Worm (Caenorhabditis elegans) whole organism, L1 larva: Measurements from ENCODE around the gene ZK54.3.

ENCODE experiments used
- C16A3.4 ChIP-seq: fragments of 150-350 bp; optimal IDR thresholded peaks from 2 replicates; lab custom pipeline; 2014; ENCODE audit warnings: missing biosample characterization, missing genetic modification characterization
- F16B12.6 ChIP-seq: fragments of 150-350 bp; optimal IDR thresholded peaks from 2 replicates; lab custom pipeline; 2014; ENCODE audit warnings: missing biosample characterization, missing genetic modification characterization
- ama-1 ChIP-seq: fragments of 150-350 bp; optimal IDR thresholded peaks from 2 replicates; lab custom pipeline; 2014
- blmp-1 ChIP-seq: fragments of 150-350 bp; optimal IDR thresholded peaks from 2 replicates; lab custom pipeline; 2014; ENCODE audit warnings: missing biosample characterization, missing genetic modification characterization
- ceh-90 ChIP-seq: sonication (generic microtip); optimal IDR thresholded peaks from 2 replicates; lab custom pipeline; 2016; ENCODE audit warnings: missing genetic modification characterization, missing compliant biosample characterization
- ces-1 ChIP-seq: fragments of 150-350 bp; optimal IDR thresholded peaks from 2 replicates; lab custom pipeline; 2014; ENCODE audit warnings: missing biosample characterization, missing genetic modification reagents, missing genetic modification characterization
- dpl-1 ChIP-seq, 3 experiments: fragments of 150-350 bp in 2 of 3; sonication (generic microtip) in 1 of 3; optimal IDR thresholded peaks; 2 replicates each; lab custom pipeline; 2014 to 2017; ENCODE audit warnings: missing biosample characterization in 3 of 3, missing genetic modification characterization in 3 of 3, missing genetic modification reagents in 3 of 3
- dsc-1 ChIP-seq: sonication (generic microtip); optimal IDR thresholded peaks from 2 replicates; lab custom pipeline; 2016; ENCODE audit warnings: mild to moderate bottlenecking, missing genetic modification characterization, missing compliant biosample characterization
- elt-2 ChIP-seq: sonication (generic microtip); optimal IDR thresholded peaks from 2 replicates; lab custom pipeline; 2016; ENCODE audit warnings: missing genetic modification characterization, mild to moderate bottlenecking, inconsistent platforms, missing compliant biosample characterization, missing genetic modification reagents
- elt-3 ChIP-seq, 6 experiments: fragments of 150-350 bp in 1 of 6; sonication (generic microtip); optimal IDR thresholded peaks; 2 replicates each; lab custom pipeline; 2017 to 2018; ENCODE audit warnings: missing biosample characterization in 6 of 6, missing genetic modification characterization in 6 of 6, inconsistent platforms in 1 of 6
- ets-5 ChIP-seq: fragments of 200-800 bp; sonication (Bioruptor generic); IDR thresholded peaks from 2 replicates; pipeline ENCODE4 v1.3.6; 2022; ENCODE audit warnings: missing genetic modification characterization, missing compliant biosample characterization
- fkh-10 ChIP-seq: sonication (generic microtip); optimal IDR thresholded peaks from 2 replicates; lab custom pipeline; 2017; ENCODE audit warnings: missing biosample characterization, missing genetic modification reagents, missing genetic modification characterization
- fkh-4 ChIP-seq: sonication (generic microtip); optimal IDR thresholded peaks from 2 replicates; lab custom pipeline; 2016; ENCODE audit warnings: missing compliant biosample characterization, missing genetic modification characterization, borderline replicate concordance
- fos-1 ChIP-seq: fragments of 150-350 bp; optimal IDR thresholded peaks from 2 replicates; lab custom pipeline; 2014; ENCODE audit warnings: missing biosample characterization, missing genetic modification characterization
- hlh-17 ChIP-seq: fragments of 200-800 bp; sonication (Bioruptor generic); optimal IDR thresholded peaks from 2 replicates; lab custom pipeline; 2018; ENCODE audit warnings: missing genetic modification characterization, mild to moderate bottlenecking, missing compliant biosample characterization, moderate library complexity, borderline replicate concordance
- hlh-4 ChIP-seq: sonication (generic microtip); optimal IDR thresholded peaks from 2 replicates; lab custom pipeline; 2016; ENCODE audit warnings: mild to moderate bottlenecking, missing genetic modification characterization, missing compliant biosample characterization
- jun-1 ChIP-seq: fragments of 150-350 bp; optimal IDR thresholded peaks from 2 replicates; lab custom pipeline; 2014; ENCODE audit warnings: missing biosample characterization, missing genetic modification reagents, missing genetic modification characterization
- lin-14 ChIP-seq: fragments of 200-800 bp; sonication (Bioruptor generic); optimal IDR thresholded peaks from 2 replicates; lab custom pipeline; 2018; ENCODE audit warnings: mild to moderate bottlenecking, missing genetic modification characterization, moderate library complexity, missing compliant biosample characterization
- lin-35 ChIP-seq, 2 experiments: fragments of 150-350 bp; optimal IDR thresholded peaks; 2 replicates each; lab custom pipeline; 2014; ENCODE audit warnings: missing biosample characterization in 2 of 2, missing genetic modification characterization in 2 of 2, missing genetic modification reagents in 2 of 2
- lin-39 ChIP-seq: fragments of 150-350 bp; optimal IDR thresholded peaks from 2 replicates; lab custom pipeline; 2014; ENCODE audit warnings: missing biosample characterization, missing genetic modification reagents, missing genetic modification characterization
- lsy-2 ChIP-seq, 2 experiments: fragments of 150-350 bp; optimal IDR thresholded peaks; 2 replicates each; lab custom pipeline; 2014; ENCODE audit warnings: missing biosample characterization in 2 of 2, missing genetic modification characterization in 2 of 2
- mdl-1 ChIP-seq, 2 experiments: fragments of 150-350 bp; optimal IDR thresholded peaks; 2 replicates each; lab custom pipeline; 2014 to 2017; ENCODE audit warnings: missing biosample characterization in 2 of 2, missing genetic modification characterization in 2 of 2, inconsistent platforms in 1 of 2
- mef-2 ChIP-seq: fragments of 150-350 bp; optimal IDR thresholded peaks from 2 replicates; lab custom pipeline; 2014; ENCODE audit warnings: missing biosample characterization, missing genetic modification characterization
- mep-1 ChIP-seq: fragments of 150-350 bp; optimal IDR thresholded peaks from 2 replicates; lab custom pipeline; 2014; ENCODE audit warnings: missing biosample characterization, missing genetic modification characterization
- nhr-12 ChIP-seq: sonication (generic microtip); optimal IDR thresholded peaks from 2 replicates; lab custom pipeline; 2017; ENCODE audit warnings: missing biosample characterization, missing genetic modification characterization
- nhr-19 ChIP-seq: fragments of 200-800 bp; sonication (Bioruptor generic); conservative IDR thresholded peaks from 2 replicates; pipeline ENCODE4 v1.3.6; 2022; ENCODE audit warnings: missing genetic modification characterization, missing compliant biosample characterization
- nhr-20 ChIP-seq: sonication (generic microtip); optimal IDR thresholded peaks from 2 replicates; lab custom pipeline; 2016; ENCODE audit warnings: mild to moderate bottlenecking, missing genetic modification characterization, missing compliant biosample characterization
- nhr-47 ChIP-seq: sonication (generic microtip); optimal IDR thresholded peaks from 2 replicates; lab custom pipeline; 2016; ENCODE audit warnings: mild to moderate bottlenecking, missing genetic modification characterization, moderate library complexity, missing compliant biosample characterization
- nhr-71 ChIP-seq: sonication (generic microtip); optimal IDR thresholded peaks from 2 replicates; lab custom pipeline; 2016; ENCODE audit warnings: mild to moderate bottlenecking, missing genetic modification characterization, moderate library complexity, missing compliant biosample characterization
- nhr-76 ChIP-seq: sonication (generic microtip); optimal IDR thresholded peaks from 2 replicates; lab custom pipeline; 2017; ENCODE audit warnings: missing biosample characterization, missing genetic modification characterization
- nhr-84 ChIP-seq: sonication (generic microtip); optimal IDR thresholded peaks from 2 replicates; lab custom pipeline; 2017; ENCODE audit warnings: missing biosample characterization, missing genetic modification characterization
- nhr-85 ChIP-seq: sonication (generic microtip); peaks from one replicate; lab custom pipeline; 2016; ENCODE audit warnings: missing genetic modification characterization, inconsistent platforms, missing compliant biosample characterization
- nhr-90 ChIP-seq: sonication (generic microtip); optimal IDR thresholded peaks from 2 replicates; lab custom pipeline; 2016; ENCODE audit warnings: mild to moderate bottlenecking, missing genetic modification characterization, missing compliant biosample characterization; ENCODE audit not compliant: poor library complexity
- pag-3 ChIP-seq: sonication (generic microtip); optimal IDR thresholded peaks from 2 replicates; lab custom pipeline; 2017; ENCODE audit warnings: missing genetic modification characterization, mild to moderate bottlenecking, missing compliant biosample characterization, antibody characterized with exemption, borderline replicate concordance; ENCODE audit not compliant: insufficient read depth
- pax-3 ChIP-seq: fragments of 200-800 bp; sonication (Bioruptor generic); optimal IDR thresholded peaks from 2 replicates; lab custom pipeline; 2018; ENCODE audit warnings: mild to moderate bottlenecking, missing genetic modification characterization, moderate library complexity, missing compliant biosample characterization
- rnt-1 ChIP-seq: sonication (generic microtip); optimal IDR thresholded peaks from 2 replicates; lab custom pipeline; 2016; ENCODE audit warnings: mild to moderate bottlenecking, missing genetic modification characterization, moderate library complexity, missing compliant biosample characterization
- skn-1 ChIP-seq: fragments of 150-350 bp; optimal IDR thresholded peaks from 2 replicates; lab custom pipeline; 2014; ENCODE audit warnings: missing biosample characterization, missing genetic modification characterization
- snu-23 ChIP-seq: sonication (generic microtip); optimal IDR thresholded peaks from 2 replicates; lab custom pipeline; 2016; ENCODE audit warnings: missing genetic modification characterization, missing compliant biosample characterization
- sup-37 ChIP-seq: fragments of 200-800 bp; sonication (Bioruptor generic); optimal IDR thresholded peaks from 2 replicates; lab custom pipeline; 2018; ENCODE audit warnings: mild to moderate bottlenecking, missing genetic modification characterization, missing compliant biosample characterization
- unc-130 ChIP-seq: fragments of 150-350 bp; optimal IDR thresholded peaks from 2 replicates; lab custom pipeline; 2017; ENCODE audit warnings: missing biosample characterization, missing genetic modification characterization, inconsistent platforms
- unc-86 ChIP-seq: sonication (generic microtip); optimal IDR thresholded peaks from 2 replicates; lab custom pipeline; 2016; ENCODE audit warnings: missing genetic modification characterization, missing compliant biosample characterization
- unc-98 ChIP-seq: fragments of 200-800 bp; sonication (Bioruptor generic); IDR thresholded peaks from 2 replicates; pipeline ENCODE4 v1.3.6; 2022; ENCODE audit warnings: missing genetic modification characterization, missing compliant biosample characterization
- xbp-1 ChIP-seq: sonication (generic microtip); optimal IDR thresholded peaks from 2 replicates; lab custom pipeline; 2016; ENCODE audit warnings: missing genetic modification characterization, missing compliant biosample characterization

The ZK54.3 gene

DNA sequence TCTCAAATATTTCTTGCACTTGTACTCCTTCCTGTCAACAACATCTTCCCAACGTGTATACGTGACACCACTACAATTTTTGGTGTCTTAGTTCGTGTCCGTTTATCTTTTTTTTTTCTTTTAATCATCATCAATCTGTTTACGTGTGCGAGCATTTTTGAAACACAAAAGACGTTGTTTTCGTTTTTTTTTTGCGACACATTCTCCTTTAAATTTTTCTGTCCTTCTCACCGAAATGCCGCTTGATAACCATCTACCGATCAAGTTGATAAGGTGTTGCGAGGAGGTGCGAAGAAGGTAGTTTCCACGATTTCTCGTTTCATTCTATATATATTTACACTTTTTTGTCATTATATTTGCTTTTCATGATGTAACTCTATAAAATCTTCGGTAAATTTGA, 43.7 kb upstream of the ZK54.3 start:
- TF ChIP-seq nhr-19 (GFP tag; lab: Robert Waterston, UW) (no peak), lin-14 (GFP tag; lab: Kevin White, UChicago) (peak; percentile 52), mdl-1 (tag; optimal IDR thresholded peaks at IDR 0.05; lab: Kevin White, UChicago) (no peak), pax-3 (no peak), blmp-1 (tag; lab: Kevin White, UChicago) (peak; percentile 62), nhr-85 (peak; percentile 76), nhr-90 (no peak), nhr-20 (tag; lab: Kevin White, UChicago) (peak; percentile 54), ama-1 (lab: Kevin White, UChicago) (no peak), rnt-1 (tag; lab: Kevin White, UChicago) (peak; percentile 4), elt-3 (tag; optimal IDR thresholded peaks at IDR 0.05; lab: Kevin White, UChicago) (no peak), nhr-47 (tag; lab: Kevin White, UChicago) (no peak), elt-2 (tag; lab: Kevin White, UChicago) (peak; percentile 24), mep-1 (tag; lab: Kevin White, UChicago) (peak; percentile 17), lin-39 (no peak)

DNA sequence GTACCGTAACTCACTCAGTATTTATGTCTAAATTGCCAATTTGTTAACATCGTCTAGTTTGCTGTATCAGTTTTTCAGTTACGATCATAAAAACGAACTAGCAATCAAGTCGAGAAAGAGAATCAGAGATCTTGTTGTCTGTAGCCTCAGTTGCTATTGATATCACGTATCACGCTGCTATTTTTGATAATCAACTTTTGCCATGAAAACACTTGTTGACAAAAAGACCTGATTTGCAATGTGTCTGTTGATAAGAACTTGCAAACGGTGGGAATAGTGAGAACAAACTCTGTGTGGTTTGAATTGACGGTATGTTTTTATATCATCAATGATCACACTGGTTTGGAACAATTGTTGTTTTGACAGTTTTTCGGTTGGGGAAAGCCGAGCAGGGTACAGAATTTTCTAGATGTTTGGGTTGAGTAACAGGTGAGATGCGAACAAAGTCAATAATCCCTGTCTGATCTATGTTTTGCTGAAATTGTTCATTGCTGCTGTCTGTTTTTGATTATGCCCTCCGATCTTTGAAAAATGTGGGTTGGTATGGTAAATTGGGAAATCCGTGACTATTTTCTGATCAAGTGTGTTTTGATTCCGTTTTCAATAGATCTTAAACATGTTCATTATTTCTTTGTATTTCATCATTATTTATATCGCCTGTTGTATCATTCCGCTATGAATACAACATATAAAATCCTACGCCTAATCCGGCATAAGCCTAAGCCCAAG, 42.4 kb upstream of the ZK54.3 start:
- peak in 1 of 2 experiments; percentile 30 for TF ChIP-seq lin-35 (GFP tag; optimal IDR thresholded peaks at IDR 0.05; lab: Kevin White, UChicago)
- TF ChIP-seq nhr-20 (tag; lab: Kevin White, UChicago): peak; percentile 54
- peak in 1 of 2 experiments; percentile 13 for TF ChIP-seq mdl-1 (tag; optimal IDR thresholded peaks at IDR 0.05; lab: Kevin White, UChicago)
- no peak for TF ChIP-seq pag-3
- no peak for TF ChIP-seq mep-1 (tag; lab: Kevin White, UChicago)
- peak; percentile 15 for TF ChIP-seq blmp-1 (tag; lab: Kevin White, UChicago)
- no peak for TF ChIP-seq sup-37 (GFP tag; lab: Kevin White, UChicago)
- TF ChIP-seq nhr-76 (tag; lab: Kevin White, UChicago): no peak
- peak; percentile 26 for TF ChIP-seq nhr-71 (tag; lab: Kevin White, UChicago)
- peak in 2 of 6 experiments; percentile 64 to 76 for TF ChIP-seq elt-3 (tag; optimal IDR thresholded peaks at IDR 0.05; lab: Kevin White, UChicago)
- peak; percentile 57 for TF ChIP-seq lin-14 (GFP tag; lab: Kevin White, UChicago)
- no peak for TF ChIP-seq skn-1 (tag; lab: Kevin White, UChicago)
- peak; percentile 75 for TF ChIP-seq nhr-85
- TF ChIP-seq elt-2 (tag; lab: Kevin White, UChicago): peak; percentile 64

DNA sequence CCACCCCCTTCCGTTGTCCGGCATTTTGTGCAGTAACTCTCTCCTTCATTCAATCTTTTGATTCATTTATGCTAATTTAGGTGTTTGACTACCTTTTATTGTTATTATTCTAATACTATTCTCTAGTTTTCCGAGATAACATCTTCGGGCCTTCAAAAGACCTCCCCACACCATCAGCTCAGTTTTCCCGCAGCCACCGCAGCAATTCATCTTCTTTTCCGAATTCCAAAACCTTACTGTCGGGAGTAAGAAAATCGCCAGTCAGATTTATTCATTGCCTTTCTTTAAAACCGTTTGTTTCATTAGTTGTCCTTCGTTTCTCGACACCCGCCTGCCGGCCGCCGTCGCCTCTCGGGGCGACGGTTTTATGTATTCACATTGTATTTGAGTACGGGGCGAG, 41.3 kb upstream of the ZK54.3 start:
- TF ChIP-seq snu-23 (GFP tag; lab: Kevin White, UChicago) (no peak), nhr-85 (peak; percentile 74), jun-1 (no peak), fkh-4 (tag; lab: Kevin White, UChicago) (no peak), fkh-10 (GFP tag; lab: Kevin White, UChicago) (no peak), unc-130 (no peak), mep-1 (tag; lab: Kevin White, UChicago) (no peak), rnt-1 (tag; lab: Kevin White, UChicago) (peak; percentile 11), hlh-17 (GFP tag; lab: Kevin White, UChicago) (no peak), lin-14 (GFP tag; lab: Kevin White, UChicago) (peak; percentile 36), fos-1 (no peak), nhr-20 (tag; lab: Kevin White, UChicago) (peak; percentile 68)

DNA sequence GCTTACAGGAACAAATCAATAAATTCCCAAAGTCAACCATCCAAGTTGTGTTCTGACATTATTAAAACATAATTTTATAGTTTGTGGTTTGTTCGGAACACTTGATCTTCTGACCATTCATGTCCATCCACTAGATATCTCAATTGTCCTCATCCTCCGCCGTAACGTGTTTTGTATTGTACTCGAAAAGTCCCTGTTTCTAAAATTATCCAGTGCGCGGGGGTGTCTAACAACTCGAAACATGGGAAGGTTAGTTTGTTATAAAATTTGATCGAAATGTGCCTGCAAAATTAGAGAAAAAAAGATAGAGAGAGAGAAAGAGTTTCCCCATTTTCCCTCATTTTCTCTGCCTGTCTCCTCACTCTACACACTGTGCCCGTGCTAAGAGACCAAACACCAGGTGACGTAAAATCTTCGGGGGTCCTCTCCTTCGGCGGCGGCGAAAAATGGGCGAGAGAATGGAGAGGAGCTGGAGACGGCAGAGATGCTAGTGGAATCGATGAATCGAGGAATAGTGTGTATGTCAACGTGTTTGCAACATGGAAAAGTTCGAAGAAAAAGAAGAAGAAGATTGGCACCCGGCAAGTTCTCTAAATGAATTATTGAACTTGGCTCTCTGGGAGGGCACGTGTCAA, 38.9 kb upstream of the ZK54.3 start:
- TF ChIP-seq F16B12.6 (tag; lab: Kevin White, UChicago): no peak
- peak; percentile 98 for TF ChIP-seq nhr-85
- peak; percentile 75 for TF ChIP-seq C16A3.4 (tag; lab: Kevin White, UChicago)
- TF ChIP-seq ceh-90: no peak
- TF ChIP-seq lsy-2 (tag; optimal IDR thresholded peaks at IDR 0.05; lab: Kevin White, UChicago): peak; percentile 79 to 84
- no peak for TF ChIP-seq ama-1 (lab: Kevin White, UChicago)
- peak; percentile 56; the same call in 1 of the 2 replicates for TF ChIP-seq unc-98 (GFP tag; lab: Robert Waterston, UW)
- peak; percentile 80 for TF ChIP-seq mef-2 (tag; lab: Kevin White, UChicago)
- no peak for TF ChIP-seq nhr-12
- peak; percentile 20 to 42 (median 40) for TF ChIP-seq dpl-1 (GFP tag; optimal IDR thresholded peaks at IDR 0.05; lab: Kevin White, UChicago)
- TF ChIP-seq dsc-1 (tag; lab: Kevin White, UChicago): peak; percentile 87
- TF ChIP-seq ets-5 (GFP tag; lab: Robert Waterston, UW): no peak
- peak; percentile 91 for TF ChIP-seq rnt-1 (tag; lab: Kevin White, UChicago)
- no peak for TF ChIP-seq hlh-4 (tag; lab: Kevin White, UChicago)
- TF ChIP-seq blmp-1 (tag; lab: Kevin White, UChicago): peak; percentile 43
- TF ChIP-seq xbp-1 (tag; lab: Kevin White, UChicago): peak; percentile 84
- TF ChIP-seq unc-86 (tag; lab: Kevin White, UChicago): peak; percentile 93
- peak in 1 of 6 experiments; percentile 48 for TF ChIP-seq elt-3 (tag; optimal IDR thresholded peaks at IDR 0.05; lab: Kevin White, UChicago)
- no peak for TF ChIP-seq nhr-84 (tag; lab: Kevin White, UChicago)
- no peak for TF ChIP-seq ces-1 (GFP tag; lab: Kevin White, UChicago)
